Fruit fly (Drosophila melanogaster) whole organism, prepupa: Measurements from ENCODE around the gene CG15296.

Source experiments
- CG15336 ChIP-seq: fragments of 200-800 bp; sonication (Bioruptor generic); IDR thresholded peaks from 2 replicates; pipeline ENCODE4 v1.3.6; 2022; ENCODE audit warnings: missing biosample characterization, missing genetic modification characterization
- CG1621 ChIP-seq: fragments of 200-800 bp; sonication (Bioruptor generic); optimal IDR thresholded peaks from 3 replicates; lab custom pipeline; 2018; ENCODE audit warnings: missing biosample characterization, mild to moderate bottlenecking, missing genetic modification characterization
- CG3032 ChIP-seq: fragments of 200-800 bp; optimal IDR thresholded peaks from 2 replicates; lab custom pipeline; 2019; ENCODE audit warnings: missing biosample characterization, mild to moderate bottlenecking, missing genetic modification characterization, moderate library complexity
- CG32006 ChIP-seq: fragments of 200-800 bp; sonication (Bioruptor generic); optimal IDR thresholded peaks from 3 replicates; lab custom pipeline; 2017; ENCODE audit warnings: missing biosample characterization, mild to moderate bottlenecking, missing genetic modification characterization
- CG4318 ChIP-seq: fragments of 200-800 bp; sonication (Bioruptor generic); optimal IDR thresholded peaks from 3 replicates; lab custom pipeline; 2017; ENCODE audit warnings: missing biosample characterization, mild to moderate bottlenecking, missing genetic modification characterization
- CG6163 ChIP-seq: fragments of 200-800 bp; sonication (Bioruptor generic); IDR thresholded peaks from 3 replicates; pipeline ENCODE4 v1.3.6; 2022; ENCODE audit warnings: missing biosample characterization, missing genetic modification characterization
- CG6276 ChIP-seq: fragments of 200-800 bp; sonication (Bioruptor generic); optimal IDR thresholded peaks from 2 replicates; lab custom pipeline; 2017; ENCODE audit warnings: missing biosample characterization, mild to moderate bottlenecking, missing genetic modification characterization
- CG6808 ChIP-seq: fragments of 200-800 bp; sonication (Bioruptor generic); optimal IDR thresholded peaks from 3 replicates; lab custom pipeline; 2017; ENCODE audit warnings: missing biosample characterization, missing genetic modification characterization, mild to moderate bottlenecking, moderate library complexity, missing genetic modification reagents
- CG7368 ChIP-seq: fragments of 200-800 bp; sonication (Bioruptor generic); optimal IDR thresholded peaks from 3 replicates; lab custom pipeline; 2016; ENCODE audit warnings: missing biosample characterization, missing genetic modification characterization
- CG8119 ChIP-seq: fragments of 200-800 bp; sonication (Bioruptor generic); IDR thresholded peaks from 3 replicates; pipeline ENCODE4 v1.3.6; 2022; ENCODE audit warnings: missing biosample characterization, missing genetic modification characterization
- CG8319 ChIP-seq: fragments of 200-800 bp; sonication (Bioruptor generic); optimal IDR thresholded peaks from 3 replicates; lab custom pipeline; 2016; ENCODE audit warnings: missing biosample characterization, missing genetic modification characterization
- Eip78C ChIP-seq: fragments of 200-800 bp; sonication (Bioruptor generic); peaks from one replicate; lab custom pipeline; 2016; ENCODE audit warnings: missing biosample characterization, missing genetic modification characterization
- Gug ChIP-seq: fragments of 200-800 bp; sonication (Bioruptor generic); IDR thresholded peaks from 2 replicates; pipeline ENCODE4 v1.3.6; 2022; ENCODE audit warnings: missing biosample characterization, missing genetic modification characterization
- Hr39 ChIP-seq: fragments of 200-800 bp; sonication (Bioruptor generic); optimal IDR thresholded peaks from 2 replicates; lab custom pipeline; 2016; ENCODE audit warnings: missing biosample characterization, missing genetic modification characterization
- Hr4 ChIP-seq: fragments of 200-800 bp; sonication (Bioruptor generic); optimal IDR thresholded peaks from 3 replicates; lab custom pipeline; 2016; ENCODE audit warnings: missing biosample characterization, missing genetic modification characterization
- Lpt ChIP-seq: fragments of 200-800 bp; sonication (Bioruptor generic); optimal IDR thresholded peaks from 3 replicates; lab custom pipeline; 2016; ENCODE audit warnings: missing biosample characterization, missing genetic modification characterization
- Met ChIP-seq: fragments of 200-800 bp; sonication (Bioruptor generic); optimal IDR thresholded peaks from 3 replicates; lab custom pipeline; 2016; ENCODE audit warnings: missing biosample characterization, missing genetic modification characterization
- OdsH ChIP-seq: fragments of 200-800 bp; sonication (Bioruptor generic); optimal IDR thresholded peaks from 3 replicates; lab custom pipeline; 2016; ENCODE audit warnings: missing biosample characterization, missing genetic modification characterization
- Sox15 ChIP-seq: fragments of 200-800 bp; sonication (Bioruptor generic); optimal IDR thresholded peaks from 3 replicates; lab custom pipeline; 2016; ENCODE audit warnings: missing biosample characterization, missing genetic modification characterization
- acj6 ChIP-seq: fragments of 200-800 bp; sonication (Bioruptor generic); optimal IDR thresholded peaks from 3 replicates; lab custom pipeline; 2016; ENCODE audit warnings: missing biosample characterization, missing genetic modification characterization
- dsx ChIP-seq: fragments of 200-800 bp; optimal IDR thresholded peaks from 3 replicates; lab custom pipeline; 2019; ENCODE audit warnings: missing biosample characterization, mild to moderate bottlenecking, missing genetic modification characterization, moderate library complexity; ENCODE audit not compliant: poor library complexity, severe bottlenecking
- eg ChIP-seq: fragments of 200-800 bp; sonication (Bioruptor generic); IDR thresholded peaks from 3 replicates; pipeline ENCODE4 v1.3.6; 2022; ENCODE audit warnings: missing biosample characterization, missing genetic modification characterization
- fd59A ChIP-seq: fragments of 200-800 bp; sonication (Bioruptor generic); optimal IDR thresholded peaks from 2 replicates; lab custom pipeline; 2017; ENCODE audit warnings: missing biosample characterization, mild to moderate bottlenecking, missing genetic modification characterization, missing genetic modification reagents
- fkh ChIP-seq: fragments of 200-800 bp; sonication (Bioruptor generic); optimal IDR thresholded peaks from 3 replicates; lab custom pipeline; 2017; ENCODE audit warnings: missing biosample characterization, mild to moderate bottlenecking, missing genetic modification characterization, moderate library complexity
- lz ChIP-seq: fragments of 200-800 bp; sonication (Bioruptor generic); optimal IDR thresholded peaks from 3 replicates; lab custom pipeline; 2016; ENCODE audit warnings: missing biosample characterization, missing genetic modification characterization
- salr ChIP-seq, 2 experiments: fragments of 200-800 bp; sonication (Bioruptor generic); optimal IDR thresholded peaks; 3 replicates each; lab custom pipeline; 2016 to 2018; ENCODE audit warnings: missing biosample characterization in 2 of 2, missing genetic modification characterization in 2 of 2, mild to moderate bottlenecking in 1 of 2
- ss ChIP-seq, 2 experiments: fragments of 200-800 bp; sonication (Bioruptor generic); optimal IDR thresholded peaks; 2 replicates in 1 of 2; 3 replicates in 1 of 2; lab custom pipeline; 2017 to 2018; ENCODE audit warnings: mild to moderate bottlenecking in 2 of 2, missing biosample characterization in 2 of 2, missing genetic modification characterization in 2 of 2, moderate library complexity in 1 of 2
- svp ChIP-seq: fragments of 200-800 bp; sonication (Bioruptor generic); peaks from one replicate; lab custom pipeline; 2016; ENCODE audit warnings: missing biosample characterization, missing genetic modification characterization
- topi ChIP-seq: fragments of 200-800 bp; sonication (Bioruptor generic); optimal IDR thresholded peaks from 3 replicates; lab custom pipeline; 2016; ENCODE audit warnings: missing biosample characterization, missing genetic modification characterization

The CG15296 gene

DNA sequence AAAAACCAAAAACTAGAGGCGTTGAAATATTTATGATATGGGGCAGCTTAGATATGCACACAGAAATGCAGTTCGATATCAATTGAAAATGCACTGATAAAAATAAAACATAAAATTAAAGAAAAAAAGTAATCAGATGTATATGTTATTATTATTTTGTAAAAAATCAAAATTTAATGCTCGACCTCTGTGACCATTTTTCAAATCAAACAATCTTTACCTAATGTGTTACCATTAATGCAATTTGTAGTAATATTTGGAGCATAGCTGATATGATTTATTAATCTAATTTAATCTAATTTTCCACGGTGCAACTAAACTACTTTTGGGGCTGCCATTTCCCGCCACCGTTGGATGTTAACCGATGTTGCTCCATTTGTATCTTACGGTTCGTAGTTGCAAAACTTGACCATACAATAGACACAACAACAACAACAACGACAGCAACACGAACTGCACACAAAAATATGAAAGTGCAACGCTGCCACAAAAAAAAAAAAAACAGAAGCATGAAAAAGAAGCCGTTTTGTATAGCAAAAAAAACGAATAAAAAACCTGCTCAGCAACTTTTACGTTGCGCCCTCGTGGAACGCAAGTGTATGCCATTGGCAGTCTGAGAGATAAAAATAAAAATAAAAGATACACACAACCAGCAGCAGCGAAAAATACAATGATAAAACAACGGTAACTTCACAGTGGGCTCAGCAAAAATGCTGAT lies 30.3 kb downstream of the CG15296 start:
- peak; percentile 29 for TF ChIP-seq CG6808
- TF ChIP-seq dsx, result peak; percentile 4
- TF ChIP-seq CG8319 (GFP tag; lab: Kevin White, UChicago), result no peak
- TF ChIP-seq CG7368 (GFP tag; lab: Kevin White, UChicago), result no peak
- peak; percentile 68 for TF ChIP-seq Eip78C (GFP tag; lab: Kevin White, UChicago)
- peak; percentile 45 for TF ChIP-seq CG4318 (GFP tag; lab: Kevin White, UChicago)
- no peak for TF ChIP-seq OdsH
- peak; percentile 50 for TF ChIP-seq ss (GFP tag; optimal IDR thresholded peaks at IDR 0.05; lab: Kevin White, UChicago)
- TF ChIP-seq Sox15 (GFP tag; lab: Kevin White, UChicago), result no peak
- no peak for TF ChIP-seq lz
- no peak for TF ChIP-seq Hr39 (GFP tag; lab: Kevin White, UChicago)
- TF ChIP-seq Lpt (GFP tag; lab: Kevin White, UChicago), result peak; percentile 8
- TF ChIP-seq eg (GFP tag; lab: Robert Waterston, UW), result peak; percentile 58; the same call in 2 of the 3 replicates
- TF ChIP-seq CG8119 (GFP tag; lab: Robert Waterston, UW), result peak; percentile 70
- TF ChIP-seq CG32006, result peak; percentile 56
- TF ChIP-seq Hr4 (GFP tag; lab: Kevin White, UChicago), result peak; percentile 68
- no peak for TF ChIP-seq CG1621 (tag; lab: Kevin White, UChicago)
- TF ChIP-seq svp (GFP tag; lab: Kevin White, UChicago), result no peak
- peak; percentile 62; the same call in 2 of the 3 replicates for TF ChIP-seq CG6163 (GFP tag; lab: Robert Waterston, UW)
- TF ChIP-seq Gug (GFP tag; lab: Robert Waterston, UW), result peak; percentile 22; the same call in 1 of the 2 replicates
- TF ChIP-seq CG6276, result peak; percentile 33
- TF ChIP-seq Met (GFP tag; lab: Kevin White, UChicago), result no peak
- peak; percentile 57; the same call in 1 of the 2 replicates for TF ChIP-seq CG15336 (GFP tag; lab: Robert Waterston, UW)
- TF ChIP-seq fd59A (GFP tag; lab: Kevin White, UChicago), result no peak
- TF ChIP-seq acj6 (GFP tag; lab: Kevin White, UChicago), result peak; percentile 1
- TF ChIP-seq salr (GFP tag; optimal IDR thresholded peaks at IDR 0.05; lab: Kevin White, UChicago), result peak in 1 of 2 experiments; percentile 1

DNA sequence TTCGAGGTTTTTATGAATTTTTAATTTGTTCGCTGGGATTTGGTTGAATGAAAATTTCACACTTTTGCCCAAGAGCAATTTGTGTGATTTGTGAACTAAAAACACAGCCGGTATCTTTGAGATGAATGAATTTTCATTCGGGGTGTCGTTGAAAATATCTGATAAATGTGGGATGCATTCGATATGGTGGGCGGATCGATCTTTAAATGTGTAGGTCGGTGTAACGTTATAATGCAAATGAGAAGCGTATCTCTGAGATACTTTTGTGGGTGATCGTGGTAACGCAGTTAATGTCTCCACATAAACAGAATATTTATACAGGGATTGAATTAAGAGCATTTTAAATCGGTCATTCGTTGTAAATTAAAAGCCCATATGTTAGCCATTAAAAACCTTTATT lies 31.4 kb downstream of the CG15296 start:
- no peak for TF ChIP-seq CG3032

DNA sequence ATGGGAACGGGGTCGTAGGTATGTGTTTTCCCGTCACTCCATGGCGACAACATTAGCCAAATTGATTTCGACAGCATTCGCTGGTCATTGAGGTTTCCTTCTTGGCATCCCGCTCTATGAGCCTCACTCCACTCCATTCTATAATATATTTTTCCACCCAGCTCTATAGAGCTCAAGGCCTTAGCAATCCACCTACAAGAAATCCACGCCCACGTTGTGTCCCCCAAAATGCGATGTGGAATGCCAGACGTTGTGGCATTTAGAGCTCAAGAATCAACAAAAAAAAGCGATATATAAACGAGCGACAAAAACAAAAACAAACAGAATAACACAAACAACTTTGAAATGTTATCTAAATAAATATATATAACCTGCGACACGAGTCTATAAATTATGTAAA lies 31.9 kb downstream of the CG15296 start:
- TF ChIP-seq fkh, result peak; percentile 10
- TF ChIP-seq topi, result no peak
- TF ChIP-seq CG32006, result no peak

DNA sequence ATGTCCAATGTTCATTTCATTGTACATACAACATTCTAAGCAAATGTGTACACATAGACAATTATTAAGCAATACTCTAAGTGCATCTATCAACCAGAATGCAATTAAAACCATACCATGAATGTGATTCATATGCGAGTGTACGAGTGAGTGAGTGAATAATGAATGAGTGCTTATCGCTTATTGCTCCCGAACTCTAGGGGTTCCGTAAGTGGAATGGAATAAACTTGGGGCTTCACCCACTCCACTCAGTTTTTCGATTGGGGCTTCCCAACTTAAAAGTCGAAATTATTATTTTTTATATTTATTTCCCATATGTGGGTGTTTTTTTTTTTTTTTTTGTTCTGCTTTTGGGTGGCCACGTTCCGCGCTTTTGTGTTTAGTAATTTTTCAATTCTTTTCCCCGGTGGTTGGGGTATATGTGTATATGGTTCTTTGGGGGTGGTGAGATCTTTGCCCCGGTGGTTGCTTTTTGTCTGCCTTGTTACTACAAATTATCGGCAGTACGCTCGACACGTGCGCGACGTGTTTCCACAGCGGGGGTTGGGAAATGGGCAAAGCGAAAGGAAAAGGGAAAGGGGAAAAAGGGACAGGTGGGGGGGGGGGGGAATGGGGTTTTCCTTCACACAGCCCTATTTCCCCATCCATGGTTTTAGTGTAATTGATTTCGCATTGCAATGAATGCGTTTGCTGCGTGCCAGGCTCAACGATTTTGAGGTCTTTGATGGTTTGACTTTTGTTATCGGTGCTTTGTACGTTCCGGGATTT lies 32.7 kb downstream of the CG15296 start:
- TF ChIP-seq CG32006, result no peak
- peak; percentile 58 for TF ChIP-seq svp (GFP tag; lab: Kevin White, UChicago)
